Fruit fly (Drosophila melanogaster) whole organism, prepupa: ENCODE data around the gene Spec2.
A peak's percentile ranks its signal among the peaks of the same experiment; 100 is the strongest.

Experiments
- CG11902 ChIP-seq: fragments of 200-800 bp; sonication (Bioruptor generic); optimal IDR thresholded peaks from 3 replicates; lab custom pipeline; 2016; ENCODE audit warnings: missing biosample characterization, missing genetic modification characterization
- CG15336 ChIP-seq: fragments of 200-800 bp; sonication (Bioruptor generic); IDR thresholded peaks from 2 replicates; pipeline ENCODE4 v1.3.6; 2022; ENCODE audit warnings: missing biosample characterization, missing genetic modification characterization
- CG3919 ChIP-seq: fragments of 200-800 bp; sonication (Bioruptor generic); optimal IDR thresholded peaks from 3 replicates; lab custom pipeline; 2016; ENCODE audit warnings: missing biosample characterization, missing genetic modification characterization
- CG4318 ChIP-seq: fragments of 200-800 bp; sonication (Bioruptor generic); optimal IDR thresholded peaks from 3 replicates; lab custom pipeline; 2017; ENCODE audit warnings: missing biosample characterization, mild to moderate bottlenecking, missing genetic modification characterization
- CG6163 ChIP-seq: fragments of 200-800 bp; sonication (Bioruptor generic); IDR thresholded peaks from 3 replicates; pipeline ENCODE4 v1.3.6; 2022; ENCODE audit warnings: missing biosample characterization, missing genetic modification characterization
- CG7368 ChIP-seq: fragments of 200-800 bp; sonication (Bioruptor generic); optimal IDR thresholded peaks from 3 replicates; lab custom pipeline; 2016; ENCODE audit warnings: missing biosample characterization, missing genetic modification characterization
- CG8632 ChIP-seq: fragments of 200-800 bp; sonication (Bioruptor generic); optimal IDR thresholded peaks from 3 replicates; lab custom pipeline; 2016; ENCODE audit warnings: missing biosample characterization, missing genetic modification characterization
- CG9139 ChIP-seq: fragments of 200-800 bp; sonication (Bioruptor generic); optimal IDR thresholded peaks from 3 replicates; lab custom pipeline; 2017; ENCODE audit warnings: missing biosample characterization, mild to moderate bottlenecking, missing genetic modification characterization
- Eip75B ChIP-seq: fragments of 200-800 bp; sonication (Bioruptor generic); optimal IDR thresholded peaks from 3 replicates; lab custom pipeline; 2016; ENCODE audit warnings: missing biosample characterization, missing genetic modification characterization
- Eip78C ChIP-seq: fragments of 200-800 bp; sonication (Bioruptor generic); peaks from one replicate; lab custom pipeline; 2016; ENCODE audit warnings: missing biosample characterization, missing genetic modification characterization
- Eip93F ChIP-seq: fragments of 200-800 bp; sonication (Bioruptor generic); optimal IDR thresholded peaks from 2 replicates; lab custom pipeline; 2016; ENCODE audit warnings: missing biosample characterization, mild to moderate bottlenecking, missing genetic modification characterization
- Ets21C ChIP-seq: fragments of 200-800 bp; sonication (Bioruptor generic); optimal IDR thresholded peaks from 3 replicates; lab custom pipeline; 2016; ENCODE audit warnings: missing biosample characterization, missing genetic modification characterization
- Ets96B ChIP-seq: fragments of 200-800 bp; optimal IDR thresholded peaks from 2 replicates; lab custom pipeline; 2019; ENCODE audit warnings: missing biosample characterization, mild to moderate bottlenecking, missing genetic modification characterization, moderate library complexity
- Gug ChIP-seq: fragments of 200-800 bp; sonication (Bioruptor generic); IDR thresholded peaks from 2 replicates; pipeline ENCODE4 v1.3.6; 2022; ENCODE audit warnings: missing biosample characterization, missing genetic modification characterization
- Hr38 ChIP-seq: sonication (Bioruptor generic); optimal IDR thresholded peaks from 2 replicates; lab custom pipeline; 2016; ENCODE audit warnings: missing biosample characterization, missing genetic modification characterization
- Hr39 ChIP-seq: fragments of 200-800 bp; sonication (Bioruptor generic); optimal IDR thresholded peaks from 2 replicates; lab custom pipeline; 2016; ENCODE audit warnings: missing biosample characterization, missing genetic modification characterization
- Hr4 ChIP-seq: fragments of 200-800 bp; sonication (Bioruptor generic); optimal IDR thresholded peaks from 3 replicates; lab custom pipeline; 2016; ENCODE audit warnings: missing biosample characterization, missing genetic modification characterization
- Lpt ChIP-seq: fragments of 200-800 bp; sonication (Bioruptor generic); optimal IDR thresholded peaks from 3 replicates; lab custom pipeline; 2016; ENCODE audit warnings: missing biosample characterization, missing genetic modification characterization
- Met ChIP-seq: fragments of 200-800 bp; sonication (Bioruptor generic); optimal IDR thresholded peaks from 3 replicates; lab custom pipeline; 2016; ENCODE audit warnings: missing biosample characterization, missing genetic modification characterization
- OdsH ChIP-seq: fragments of 200-800 bp; sonication (Bioruptor generic); optimal IDR thresholded peaks from 3 replicates; lab custom pipeline; 2016; ENCODE audit warnings: missing biosample characterization, missing genetic modification characterization
- Smox ChIP-seq: fragments of 200-800 bp; sonication (Bioruptor generic); optimal IDR thresholded peaks from 3 replicates; lab custom pipeline; 2016; ENCODE audit warnings: missing biosample characterization, missing genetic modification characterization
- Sox102F ChIP-seq: fragments of 200-800 bp; sonication (Bioruptor generic); optimal IDR thresholded peaks from 2 replicates; lab custom pipeline; 2016; ENCODE audit warnings: missing biosample characterization, mild to moderate bottlenecking, missing genetic modification characterization
- Sox14 ChIP-seq: fragments of 200-800 bp; sonication (Bioruptor generic); optimal IDR thresholded peaks from 3 replicates; lab custom pipeline; 2016; ENCODE audit warnings: missing biosample characterization, missing genetic modification characterization
- Sox15 ChIP-seq: fragments of 200-800 bp; sonication (Bioruptor generic); optimal IDR thresholded peaks from 3 replicates; lab custom pipeline; 2016; ENCODE audit warnings: missing biosample characterization, missing genetic modification characterization
- dac ChIP-seq: fragments of 200-800 bp; sonication (Bioruptor generic); optimal IDR thresholded peaks from 2 replicates; lab custom pipeline; 2017; ENCODE audit warnings: missing biosample characterization, mild to moderate bottlenecking, missing genetic modification characterization
- dsx ChIP-seq: fragments of 200-800 bp; optimal IDR thresholded peaks from 3 replicates; lab custom pipeline; 2019; ENCODE audit warnings: missing biosample characterization, mild to moderate bottlenecking, missing genetic modification characterization, moderate library complexity; ENCODE audit not compliant: poor library complexity, severe bottlenecking
- eg ChIP-seq: fragments of 200-800 bp; sonication (Bioruptor generic); IDR thresholded peaks from 3 replicates; pipeline ENCODE4 v1.3.6; 2022; ENCODE audit warnings: missing biosample characterization, missing genetic modification characterization
- esn ChIP-seq: fragments of 200-800 bp; sonication (Bioruptor generic); optimal IDR thresholded peaks from 2 replicates; lab custom pipeline; 2016; ENCODE audit warnings: missing biosample characterization, mild to moderate bottlenecking, missing genetic modification characterization, moderate library complexity
- fd59A ChIP-seq: fragments of 200-800 bp; sonication (Bioruptor generic); optimal IDR thresholded peaks from 2 replicates; lab custom pipeline; 2017; ENCODE audit warnings: missing biosample characterization, mild to moderate bottlenecking, missing genetic modification characterization, missing genetic modification reagents
- fd85E ChIP-seq: fragments of 200-800 bp; sonication (Bioruptor generic); optimal IDR thresholded peaks from 3 replicates; lab custom pipeline; 2016; ENCODE audit warnings: missing biosample characterization, missing genetic modification characterization
- fkh ChIP-seq: fragments of 200-800 bp; sonication (Bioruptor generic); optimal IDR thresholded peaks from 3 replicates; lab custom pipeline; 2017; ENCODE audit warnings: missing biosample characterization, mild to moderate bottlenecking, missing genetic modification characterization, moderate library complexity
- net ChIP-seq: fragments of 200-800 bp; sonication (Bioruptor generic); optimal IDR thresholded peaks from 3 replicates; lab custom pipeline; 2016; ENCODE audit warnings: missing biosample characterization, missing genetic modification characterization
- pdm3 ChIP-seq: fragments of 200-800 bp; sonication (Bioruptor generic); optimal IDR thresholded peaks from 3 replicates; lab custom pipeline; 2016; ENCODE audit warnings: missing biosample characterization, missing genetic modification characterization
- svp ChIP-seq: fragments of 200-800 bp; sonication (Bioruptor generic); peaks from one replicate; lab custom pipeline; 2016; ENCODE audit warnings: missing biosample characterization, missing genetic modification characterization
- topi ChIP-seq: fragments of 200-800 bp; sonication (Bioruptor generic); optimal IDR thresholded peaks from 3 replicates; lab custom pipeline; 2016; ENCODE audit warnings: missing biosample characterization, missing genetic modification characterization
- vri ChIP-seq: fragments of 200-800 bp; sonication (Bioruptor generic); optimal IDR thresholded peaks from 3 replicates; lab custom pipeline; 2016; ENCODE audit warnings: missing biosample characterization, mild to moderate bottlenecking, missing genetic modification characterization

Spec2 gene

DNA sequence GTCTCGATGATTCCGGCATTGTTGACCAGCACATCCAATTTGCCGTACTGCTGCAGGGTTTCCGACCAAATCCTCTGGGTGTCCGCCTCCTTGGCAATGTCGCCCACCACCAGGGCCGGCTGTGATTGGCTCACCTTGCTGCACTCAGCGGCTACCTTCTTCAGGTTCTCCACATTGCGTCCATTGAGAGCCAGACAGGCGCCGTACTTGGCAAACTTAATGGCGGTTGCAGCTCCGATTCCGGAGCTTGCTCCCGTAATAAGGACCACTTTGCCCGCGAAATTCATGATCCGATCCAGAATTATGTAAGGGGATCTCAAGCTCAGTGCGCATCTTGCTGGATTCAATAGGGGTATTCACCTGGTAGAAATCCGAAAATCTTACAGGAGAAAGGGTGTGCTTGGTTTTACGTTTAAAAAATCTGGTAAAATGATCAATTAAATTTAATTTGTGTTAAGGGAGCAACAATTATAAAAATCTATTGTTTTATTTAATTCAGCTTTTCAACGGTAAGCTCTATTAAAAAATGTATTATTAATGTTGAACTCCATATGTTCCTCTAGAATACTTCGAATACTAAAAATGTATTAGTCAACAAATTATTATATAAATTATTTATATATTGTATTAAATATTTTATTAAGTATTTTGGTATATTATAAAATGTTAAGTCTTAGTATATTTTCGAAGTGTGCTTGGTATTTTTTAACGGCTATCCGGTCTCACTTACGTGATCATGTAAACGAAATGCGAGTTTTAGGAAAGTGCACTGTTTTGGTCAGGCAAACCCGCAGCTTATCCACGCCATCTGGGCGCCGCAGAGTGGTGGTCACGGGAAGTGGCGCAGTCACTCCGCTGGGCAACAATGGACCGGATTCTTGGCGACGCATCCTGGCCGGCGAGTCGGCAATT lies 12.8 kb upstream of the Spec2 start, which contains the start of the genes CG31548 and CG12170 (continued):
- TF ChIP-seq eg (no peak; the same call in 2 of the 3 replicates), dsx (GFP tag; lab: Kevin White, UChicago) (no peak), fd59A (GFP tag; lab: Kevin White, UChicago) (no peak)

DNA sequence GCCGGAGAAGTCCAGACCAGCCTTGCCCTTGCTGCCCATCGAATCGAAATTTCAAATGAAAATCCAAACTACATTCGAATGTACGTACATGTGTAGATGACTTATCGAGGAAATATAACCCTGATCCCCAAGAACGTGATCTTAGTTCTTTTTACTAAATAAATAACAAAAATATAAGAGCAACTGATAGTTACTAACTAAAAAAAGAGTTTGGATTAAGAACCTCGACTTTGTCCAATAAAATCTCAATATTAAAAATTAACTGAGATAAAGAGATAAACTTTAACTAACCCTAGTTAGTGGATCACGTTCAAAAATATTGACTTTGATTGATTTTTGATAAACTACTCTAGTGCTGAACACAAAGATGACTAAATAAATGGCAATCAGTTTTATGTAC lies 11.6 kb upstream of the Spec2 start, which contains the start of gene CG31546:
CG31546 (minus strand) TSS at position 101 of the 400 bp plus-strand sequence.
- TF ChIP-seq OdsH (no peak), CG4318 (GFP tag; lab: Kevin White, UChicago) (no peak), Sox15 (GFP tag; lab: Kevin White, UChicago) (no peak), Eip78C (no peak), Gug (GFP tag; lab: Robert Waterston, UW) (no peak), fd85E (no peak), topi (GFP tag; lab: Kevin White, UChicago) (no peak), pdm3 (no peak), Sox102F (GFP tag; lab: Kevin White, UChicago) (no peak), Hr39 (GFP tag; lab: Kevin White, UChicago) (no peak), Smox (GFP tag; lab: Kevin White, UChicago) (no peak), Eip75B (no peak), Hr38 (GFP tag; lab: Kevin White, UChicago) (no peak), CG15336 (GFP tag; lab: Robert Waterston, UW) (no peak)

DNA sequence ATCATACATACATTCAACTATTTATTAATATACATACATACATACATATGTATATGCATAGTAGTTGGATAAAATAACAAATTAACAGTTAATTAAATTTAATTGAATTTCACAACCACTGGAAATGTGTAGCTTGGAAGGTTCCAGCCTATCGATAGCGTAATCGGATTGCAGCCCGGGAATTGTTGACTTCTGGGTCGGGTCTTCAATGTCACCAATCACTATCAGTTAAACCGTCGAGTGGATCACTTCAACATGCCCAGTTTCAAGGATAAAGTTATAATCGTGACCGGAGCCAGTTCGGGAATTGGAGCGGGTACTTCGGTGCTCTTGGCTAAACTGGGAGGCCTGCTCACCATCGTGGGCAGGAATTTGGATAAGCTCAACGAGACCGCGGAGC lies 9.5 kb upstream of the Spec2 start, which contains the start of gene CG12171:
CG12171 (plus strand) TSS at position 191 of the 400 bp plus-strand sequence.
- TF ChIP-seq Lpt (GFP tag; lab: Kevin White, UChicago) (no peak), svp (GFP tag; lab: Kevin White, UChicago) (peak; percentile 98), CG3919 (GFP tag; lab: Kevin White, UChicago) (no peak), Met (no peak), Sox14 (GFP tag; lab: Kevin White, UChicago) (no peak), esn (GFP tag; lab: Kevin White, UChicago) (peak; percentile 8)

dm6 chr3R:5632182-5632581 lies 8.3 kb upstream of the Spec2 start, which contains the start of gene CG31549:
Gene CG31549, plus strand, starts transcription at chr3R:5632192.
- no peak for TF ChIP-seq Gug (GFP tag; lab: Robert Waterston, UW)
- no peak for TF ChIP-seq CG3919 (GFP tag; lab: Kevin White, UChicago)
- no peak for TF ChIP-seq Eip78C
- no peak for TF ChIP-seq dsx (GFP tag; lab: Kevin White, UChicago)
- no peak for TF ChIP-seq CG11902 (GFP tag; lab: Kevin White, UChicago)
- no peak for TF ChIP-seq Ets96B
- TF ChIP-seq Hr4 (GFP tag; lab: Kevin White, UChicago), result no peak
- TF ChIP-seq dac (GFP tag; lab: Kevin White, UChicago), result no peak
- TF ChIP-seq fkh, result no peak
- no peak for TF ChIP-seq CG9139
- TF ChIP-seq Eip93F (GFP tag; lab: Kevin White, UChicago), result no peak

DNA sequence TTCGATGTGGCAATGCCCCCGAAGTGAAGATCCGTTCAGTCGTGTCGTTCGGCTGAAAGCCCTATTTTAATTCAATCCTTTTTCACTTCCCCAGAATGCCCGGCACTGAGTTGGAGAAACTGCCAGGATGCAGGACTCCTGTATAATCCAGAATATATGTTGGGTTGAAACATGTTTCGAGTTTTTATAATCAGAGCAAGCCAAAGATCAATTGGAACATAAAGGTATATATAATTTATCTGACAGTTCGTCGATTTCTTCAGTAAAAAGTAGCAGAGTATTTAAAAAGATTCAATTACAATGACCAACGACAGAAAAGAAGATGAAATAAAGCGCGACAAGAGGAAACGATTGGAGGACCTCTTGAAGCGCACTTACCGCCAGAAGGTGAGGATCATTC lies 3.6 kb upstream of the Spec2 start, which contains the start of gene CG31551:
CG31551 (plus strand) TSS at position 301 of the 400 bp plus-strand sequence.
- TF ChIP-seq Ets96B, result no peak
- no peak for TF ChIP-seq CG9139
- no peak for TF ChIP-seq CG8632 (GFP tag; lab: Kevin White, UChicago)
- no peak for TF ChIP-seq OdsH
- TF ChIP-seq vri, result no peak
- TF ChIP-seq CG7368 (GFP tag; lab: Kevin White, UChicago), result no peak
- no peak for TF ChIP-seq Ets21C (GFP tag; lab: Kevin White, UChicago)
- TF ChIP-seq Gug (GFP tag; lab: Robert Waterston, UW), result no peak
- TF ChIP-seq Sox102F (GFP tag; lab: Kevin White, UChicago), result no peak
- TF ChIP-seq CG6163, result no peak
- no peak for TF ChIP-seq net (GFP tag; lab: Kevin White, UChicago)
